Fruit fly (Drosophila melanogaster) whole organism, prepupa: ENCODE results near the gene Awh.

Source experiments
- CG10631 ChIP-seq: fragments of 200-800 bp; sonication (Bioruptor generic); optimal IDR thresholded peaks from 2 replicates; lab custom pipeline; 2016; ENCODE audit warnings: missing biosample characterization, missing genetic modification characterization
- CG10669 ChIP-seq: fragments of 200-800 bp; sonication (Bioruptor generic); optimal IDR thresholded peaks from 3 replicates; lab custom pipeline; 2018; ENCODE audit warnings: missing biosample characterization, mild to moderate bottlenecking, missing genetic modification characterization, moderate library complexity
- CG11294 ChIP-seq: fragments of 200-800 bp; sonication (Bioruptor generic); IDR thresholded peaks from 2 replicates; pipeline ENCODE4 v1.3.6; 2022; ENCODE audit warnings: missing biosample characterization, missing genetic modification characterization
- CG11762 ChIP-seq: fragments of 200-800 bp; sonication (Bioruptor generic); optimal IDR thresholded peaks from 3 replicates; lab custom pipeline; 2016; ENCODE audit warnings: missing biosample characterization, missing genetic modification characterization; ENCODE audit not compliant: insufficient read depth
- CG15336 ChIP-seq: fragments of 200-800 bp; sonication (Bioruptor generic); IDR thresholded peaks from 2 replicates; pipeline ENCODE4 v1.3.6; 2022; ENCODE audit warnings: missing biosample characterization, missing genetic modification characterization
- CG16779 ChIP-seq: fragments of 200-800 bp; sonication (Bioruptor generic); optimal IDR thresholded peaks from 3 replicates; lab custom pipeline; 2017; ENCODE audit warnings: missing biosample characterization, mild to moderate bottlenecking, missing genetic modification characterization
- CG3032 ChIP-seq: fragments of 200-800 bp; optimal IDR thresholded peaks from 2 replicates; lab custom pipeline; 2019; ENCODE audit warnings: missing biosample characterization, mild to moderate bottlenecking, missing genetic modification characterization, moderate library complexity
- CG31627 ChIP-seq: fragments of 200-800 bp; sonication (Bioruptor generic); optimal IDR thresholded peaks from 3 replicates; lab custom pipeline; 2016; ENCODE audit warnings: missing biosample characterization, missing genetic modification characterization
- CG32006 ChIP-seq: fragments of 200-800 bp; sonication (Bioruptor generic); optimal IDR thresholded peaks from 3 replicates; lab custom pipeline; 2017; ENCODE audit warnings: missing biosample characterization, mild to moderate bottlenecking, missing genetic modification characterization
- CG34406 ChIP-seq: fragments of 200-800 bp; sonication (Bioruptor generic); optimal IDR thresholded peaks from 3 replicates; lab custom pipeline; 2016; ENCODE audit warnings: missing biosample characterization, missing genetic modification characterization
- CG3919 ChIP-seq: fragments of 200-800 bp; sonication (Bioruptor generic); optimal IDR thresholded peaks from 3 replicates; lab custom pipeline; 2016; ENCODE audit warnings: missing biosample characterization, missing genetic modification characterization
- CG4318 ChIP-seq: fragments of 200-800 bp; sonication (Bioruptor generic); optimal IDR thresholded peaks from 3 replicates; lab custom pipeline; 2017; ENCODE audit warnings: missing biosample characterization, mild to moderate bottlenecking, missing genetic modification characterization
- CG6163 ChIP-seq: fragments of 200-800 bp; sonication (Bioruptor generic); IDR thresholded peaks from 3 replicates; pipeline ENCODE4 v1.3.6; 2022; ENCODE audit warnings: missing biosample characterization, missing genetic modification characterization
- CG6792 ChIP-seq: fragments of 200-800 bp; sonication (Bioruptor generic); optimal IDR thresholded peaks from 3 replicates; lab custom pipeline; 2016; ENCODE audit warnings: missing biosample characterization, missing genetic modification characterization
- CG6808 ChIP-seq: fragments of 200-800 bp; sonication (Bioruptor generic); optimal IDR thresholded peaks from 3 replicates; lab custom pipeline; 2017; ENCODE audit warnings: missing biosample characterization, missing genetic modification characterization, mild to moderate bottlenecking, moderate library complexity, missing genetic modification reagents
- CG6854 ChIP-seq: fragments of 200-800 bp; sonication (Bioruptor generic); optimal IDR thresholded peaks from 2 replicates; lab custom pipeline; 2017; ENCODE audit warnings: missing biosample characterization, mild to moderate bottlenecking, missing genetic modification characterization
- CG8119 ChIP-seq: fragments of 200-800 bp; sonication (Bioruptor generic); IDR thresholded peaks from 3 replicates; pipeline ENCODE4 v1.3.6; 2022; ENCODE audit warnings: missing biosample characterization, missing genetic modification characterization
- CG8632 ChIP-seq: fragments of 200-800 bp; sonication (Bioruptor generic); optimal IDR thresholded peaks from 3 replicates; lab custom pipeline; 2016; ENCODE audit warnings: missing biosample characterization, missing genetic modification characterization
- CG9139 ChIP-seq: fragments of 200-800 bp; sonication (Bioruptor generic); optimal IDR thresholded peaks from 3 replicates; lab custom pipeline; 2017; ENCODE audit warnings: missing biosample characterization, mild to moderate bottlenecking, missing genetic modification characterization
- Eip75B ChIP-seq: fragments of 200-800 bp; sonication (Bioruptor generic); optimal IDR thresholded peaks from 3 replicates; lab custom pipeline; 2016; ENCODE audit warnings: missing biosample characterization, missing genetic modification characterization
- Eip78C ChIP-seq: fragments of 200-800 bp; sonication (Bioruptor generic); peaks from one replicate; lab custom pipeline; 2016; ENCODE audit warnings: missing biosample characterization, missing genetic modification characterization
- Ets21C ChIP-seq: fragments of 200-800 bp; sonication (Bioruptor generic); optimal IDR thresholded peaks from 3 replicates; lab custom pipeline; 2016; ENCODE audit warnings: missing biosample characterization, missing genetic modification characterization
- Ets96B ChIP-seq: fragments of 200-800 bp; optimal IDR thresholded peaks from 2 replicates; lab custom pipeline; 2019; ENCODE audit warnings: missing biosample characterization, mild to moderate bottlenecking, missing genetic modification characterization, moderate library complexity
- Hr38 ChIP-seq: sonication (Bioruptor generic); optimal IDR thresholded peaks from 2 replicates; lab custom pipeline; 2016; ENCODE audit warnings: missing biosample characterization, missing genetic modification characterization
- Hr39 ChIP-seq: fragments of 200-800 bp; sonication (Bioruptor generic); optimal IDR thresholded peaks from 2 replicates; lab custom pipeline; 2016; ENCODE audit warnings: missing biosample characterization, missing genetic modification characterization
- Hr4 ChIP-seq: fragments of 200-800 bp; sonication (Bioruptor generic); optimal IDR thresholded peaks from 3 replicates; lab custom pipeline; 2016; ENCODE audit warnings: missing biosample characterization, missing genetic modification characterization
- Met ChIP-seq: fragments of 200-800 bp; sonication (Bioruptor generic); optimal IDR thresholded peaks from 3 replicates; lab custom pipeline; 2016; ENCODE audit warnings: missing biosample characterization, missing genetic modification characterization
- OdsH ChIP-seq: fragments of 200-800 bp; sonication (Bioruptor generic); optimal IDR thresholded peaks from 3 replicates; lab custom pipeline; 2016; ENCODE audit warnings: missing biosample characterization, missing genetic modification characterization
- Smox ChIP-seq: fragments of 200-800 bp; sonication (Bioruptor generic); optimal IDR thresholded peaks from 3 replicates; lab custom pipeline; 2016; ENCODE audit warnings: missing biosample characterization, missing genetic modification characterization
- Sox102F ChIP-seq: fragments of 200-800 bp; sonication (Bioruptor generic); optimal IDR thresholded peaks from 2 replicates; lab custom pipeline; 2016; ENCODE audit warnings: missing biosample characterization, mild to moderate bottlenecking, missing genetic modification characterization
- Sox14 ChIP-seq: fragments of 200-800 bp; sonication (Bioruptor generic); optimal IDR thresholded peaks from 3 replicates; lab custom pipeline; 2016; ENCODE audit warnings: missing biosample characterization, missing genetic modification characterization
- Sox15 ChIP-seq: fragments of 200-800 bp; sonication (Bioruptor generic); optimal IDR thresholded peaks from 3 replicates; lab custom pipeline; 2016; ENCODE audit warnings: missing biosample characterization, missing genetic modification characterization
- achi ChIP-seq: fragments of 200-800 bp; sonication (Bioruptor generic); optimal IDR thresholded peaks from 3 replicates; lab custom pipeline; 2016; ENCODE audit warnings: missing biosample characterization, missing genetic modification characterization
- acj6 ChIP-seq: fragments of 200-800 bp; sonication (Bioruptor generic); optimal IDR thresholded peaks from 3 replicates; lab custom pipeline; 2016; ENCODE audit warnings: missing biosample characterization, missing genetic modification characterization
- cyc ChIP-seq: fragments of 200-800 bp; sonication (Bioruptor generic); optimal IDR thresholded peaks from 3 replicates; lab custom pipeline; 2016; ENCODE audit warnings: missing biosample characterization, missing genetic modification characterization
- dac ChIP-seq: fragments of 200-800 bp; sonication (Bioruptor generic); optimal IDR thresholded peaks from 2 replicates; lab custom pipeline; 2017; ENCODE audit warnings: missing biosample characterization, mild to moderate bottlenecking, missing genetic modification characterization
- dsx ChIP-seq: fragments of 200-800 bp; optimal IDR thresholded peaks from 3 replicates; lab custom pipeline; 2019; ENCODE audit warnings: missing biosample characterization, mild to moderate bottlenecking, missing genetic modification characterization, moderate library complexity; ENCODE audit not compliant: poor library complexity, severe bottlenecking
- eg ChIP-seq: fragments of 200-800 bp; sonication (Bioruptor generic); IDR thresholded peaks from 3 replicates; pipeline ENCODE4 v1.3.6; 2022; ENCODE audit warnings: missing biosample characterization, missing genetic modification characterization
- esn ChIP-seq: fragments of 200-800 bp; sonication (Bioruptor generic); optimal IDR thresholded peaks from 2 replicates; lab custom pipeline; 2016; ENCODE audit warnings: missing biosample characterization, mild to moderate bottlenecking, missing genetic modification characterization, moderate library complexity
- fd59A ChIP-seq: fragments of 200-800 bp; sonication (Bioruptor generic); optimal IDR thresholded peaks from 2 replicates; lab custom pipeline; 2017; ENCODE audit warnings: missing biosample characterization, mild to moderate bottlenecking, missing genetic modification characterization, missing genetic modification reagents
- fkh ChIP-seq: fragments of 200-800 bp; sonication (Bioruptor generic); optimal IDR thresholded peaks from 3 replicates; lab custom pipeline; 2017; ENCODE audit warnings: missing biosample characterization, mild to moderate bottlenecking, missing genetic modification characterization, moderate library complexity
- lz ChIP-seq: fragments of 200-800 bp; sonication (Bioruptor generic); optimal IDR thresholded peaks from 3 replicates; lab custom pipeline; 2016; ENCODE audit warnings: missing biosample characterization, missing genetic modification characterization
- net ChIP-seq: fragments of 200-800 bp; sonication (Bioruptor generic); optimal IDR thresholded peaks from 3 replicates; lab custom pipeline; 2016; ENCODE audit warnings: missing biosample characterization, missing genetic modification characterization
- pdm3 ChIP-seq: fragments of 200-800 bp; sonication (Bioruptor generic); optimal IDR thresholded peaks from 3 replicates; lab custom pipeline; 2016; ENCODE audit warnings: missing biosample characterization, missing genetic modification characterization
- salr ChIP-seq, 2 experiments: fragments of 200-800 bp; sonication (Bioruptor generic); optimal IDR thresholded peaks; 3 replicates each; lab custom pipeline; 2016 to 2018; ENCODE audit warnings: missing biosample characterization in 2 of 2, missing genetic modification characterization in 2 of 2, mild to moderate bottlenecking in 1 of 2
- spab ChIP-seq: fragments of 200-800 bp; sonication (Bioruptor generic); optimal IDR thresholded peaks from 2 replicates; lab custom pipeline; 2017; ENCODE audit warnings: missing biosample characterization, mild to moderate bottlenecking, missing genetic modification characterization, missing genetic modification reagents
- ss ChIP-seq, 2 experiments: fragments of 200-800 bp; sonication (Bioruptor generic); optimal IDR thresholded peaks; 2 replicates in 1 of 2; 3 replicates in 1 of 2; lab custom pipeline; 2017 to 2018; ENCODE audit warnings: mild to moderate bottlenecking in 2 of 2, missing biosample characterization in 2 of 2, missing genetic modification characterization in 2 of 2, moderate library complexity in 1 of 2
- svp ChIP-seq: fragments of 200-800 bp; sonication (Bioruptor generic); peaks from one replicate; lab custom pipeline; 2016; ENCODE audit warnings: missing biosample characterization, missing genetic modification characterization
- topi ChIP-seq: fragments of 200-800 bp; sonication (Bioruptor generic); optimal IDR thresholded peaks from 3 replicates; lab custom pipeline; 2016; ENCODE audit warnings: missing biosample characterization, missing genetic modification characterization

Gene Awh

dm6 chr3L:3890860-3891259 lies 44.9 kb downstream of the Awh start (continued):
- TF ChIP-seq Sox102F (GFP tag; lab: Kevin White, UChicago) = no peak
- TF ChIP-seq Hr38 (GFP tag; lab: Kevin White, UChicago) = no peak
- no peak for TF ChIP-seq lz
- no peak for TF ChIP-seq Smox (GFP tag; lab: Kevin White, UChicago)
- no peak for TF ChIP-seq fd59A (GFP tag; lab: Kevin White, UChicago)
- TF ChIP-seq CG32006 = peak; percentile 59
- TF ChIP-seq CG16779 = no peak
- peak; percentile 41 for TF ChIP-seq CG3919 (GFP tag; lab: Kevin White, UChicago)
- TF ChIP-seq, all 60 proteins: peak for 28

- TF ChIP-seq Sox102F (GFP tag; lab: Kevin White, UChicago) (peak; percentile 61), CG11762 (GFP tag; lab: Kevin White, UChicago) (no peak), CG9139 (GFP tag; lab: Kevin White, UChicago) (no peak), CG3032 (tag; lab: Kevin White, UChicago) (peak; percentile 33), Smox (GFP tag; lab: Kevin White, UChicago) (peak; percentile 62), spab (GFP tag; lab: Kevin White, UChicago) (peak; percentile 27), CG10631 (GFP tag; lab: Kevin White, UChicago) (peak; percentile 29), Met (GFP tag; lab: Kevin White, UChicago) (peak; percentile 63), CG32006 (peak; percentile 64), svp (GFP tag; lab: Kevin White, UChicago) (peak; percentile 76), dsx (GFP tag; lab: Kevin White, UChicago) (peak; percentile 14), CG15336 (GFP tag; lab: Robert Waterston, UW) (no peak; the same call in none of the 2 replicates), Hr39 (GFP tag; lab: Kevin White, UChicago) (peak; percentile 46), Eip75B (peak; percentile 39), topi (GFP tag; lab: Kevin White, UChicago) (peak; percentile 28), net (GFP tag; lab: Kevin White, UChicago) (peak; percentile 49), CG31627 (GFP tag; lab: Kevin White, UChicago) (peak; percentile 44), ss (GFP tag; optimal IDR thresholded peaks at IDR 0.05; lab: Kevin White, UChicago) (peak in 1 of 2 experiments; percentile 53), CG11294 (GFP tag; lab: Robert Waterston, UW) (no peak), CG6808 (GFP tag; lab: Kevin White, UChicago) (no peak), CG8119 (GFP tag; lab: Robert Waterston, UW) (peak; percentile 62), CG6163 (GFP tag; lab: Robert Waterston, UW) (no peak), Eip78C (GFP tag; lab: Kevin White, UChicago) (peak; percentile 91), fd59A (GFP tag; lab: Kevin White, UChicago) (peak; percentile 18), Sox15 (GFP tag; lab: Kevin White, UChicago) (no peak), CG34406 (GFP tag; lab: Kevin White, UChicago) (peak; percentile 44), CG10669 (GFP tag; lab: Kevin White, UChicago) (peak; percentile 33), CG8632 (GFP tag; lab: Kevin White, UChicago) (peak; percentile 28), pdm3 (GFP tag; lab: Kevin White, UChicago) (peak; percentile 64), acj6 (GFP tag; lab: Kevin White, UChicago) (peak; percentile 45), lz (peak; percentile 30), CG6792 (GFP tag; lab: Kevin White, UChicago) (peak; percentile 27), CG6854 (GFP tag; lab: Kevin White, UChicago) (no peak), Hr4 (GFP tag; lab: Kevin White, UChicago) (peak; percentile 70), esn (peak; percentile 62), eg (GFP tag; lab: Robert Waterston, UW) (no peak; the same call in 2 of the 3 replicates), dac (GFP tag; lab: Kevin White, UChicago) (no peak), Ets96B (tag; lab: Kevin White, UChicago) (peak; percentile 44), Ets21C (GFP tag; lab: Kevin White, UChicago) (peak; percentile 25), cyc (GFP tag; lab: Kevin White, UChicago) (peak; percentile 15), OdsH (peak; percentile 52), salr (GFP tag; optimal IDR thresholded peaks at IDR 0.05; lab: Kevin White, UChicago) (peak in 1 of 2 experiments; percentile 26), CG3919 (GFP tag; lab: Kevin White, UChicago) (peak; percentile 48), achi (GFP tag; lab: Kevin White, UChicago) (peak; percentile 63), CG4318 (GFP tag; lab: Kevin White, UChicago) (no peak), fkh (GFP tag; lab: Kevin White, UChicago) (no peak), Sox14 (peak; percentile 46)
Observed at dm6 chr3L:3892154-3892624, 46.2 kb downstream of the Awh start, which contains the start of gene Fie. Gene Fie (plus strand): TSS chr3L:3892574.
